Fruit fly (Drosophila melanogaster): Measurements from ENCODE around the gene CG17470.

Gene CG17470

dm6 chr2L:20643144-20643543 lies at the start of gene CG17470:
Gene CG17470, minus strand, starts transcription at chr2L:20643244.
- TF ChIP-seq CTCF (optimal IDR thresholded peaks at IDR 0.05) (no peak), CG8478 (optimal IDR thresholded peaks at IDR 0.05) (no peak)

DNA sequence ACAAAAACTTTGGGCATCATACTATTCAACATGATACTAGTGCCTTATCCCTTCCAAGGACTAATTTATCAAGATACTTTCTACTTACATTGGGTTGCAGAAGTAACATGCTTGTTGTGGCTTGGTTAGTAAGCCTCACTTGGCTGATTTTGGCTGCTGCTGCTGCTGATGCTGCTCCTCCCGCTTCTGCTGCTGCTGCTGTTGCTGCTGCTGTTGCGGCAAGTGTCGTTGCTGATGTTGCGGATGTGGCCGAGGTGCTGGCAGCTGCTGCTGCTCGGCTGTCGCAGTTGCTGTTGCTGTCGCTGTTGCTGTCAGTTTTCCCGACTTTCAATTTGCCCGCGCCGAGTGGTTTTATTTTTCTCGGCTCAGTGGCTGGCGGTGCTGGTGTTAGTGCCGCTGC lies 47.0 kb upstream of the CG17470 start:
- no peak for TF ChIP-seq CG8478 (optimal IDR thresholded peaks at IDR 0.05)
- no peak for TF ChIP-seq CTCF (optimal IDR thresholded peaks at IDR 0.05)

DNA sequence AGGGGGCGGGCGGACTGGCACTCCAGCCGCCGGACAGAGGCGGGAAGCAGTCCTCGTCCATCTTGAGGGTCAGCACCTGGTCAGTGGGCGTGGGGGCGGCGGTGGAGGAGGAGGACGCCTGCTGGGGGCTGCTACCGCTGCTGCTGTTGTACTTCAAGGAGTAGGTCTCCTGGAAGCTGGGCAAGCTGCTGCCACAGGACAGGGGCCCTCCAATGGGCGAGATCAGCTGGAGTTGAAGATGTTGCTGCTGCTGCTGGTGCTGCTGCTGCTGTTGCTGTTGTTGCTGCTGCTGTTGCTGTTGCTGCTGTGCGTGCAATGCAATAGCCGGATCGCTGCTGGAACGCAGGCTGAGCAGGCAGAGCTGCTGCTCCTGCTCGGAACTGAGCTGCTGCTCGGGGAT lies 45.7 kb upstream of the CG17470 start:
- TF ChIP-seq CG8478 (optimal IDR thresholded peaks at IDR 0.05) (no peak), CTCF (optimal IDR thresholded peaks at IDR 0.05) (no peak)

dm6 chr2L:20682136-20682733 lies 39.2 kb upstream of the CG17470 start, which contains the start of gene CG2617:
Gene CG2617, plus strand, starts transcription at chr2L:20682368.
- TF ChIP-seq CTCF (optimal IDR thresholded peaks at IDR 0.05) (no peak), CG8478 (optimal IDR thresholded peaks at IDR 0.05) (no peak)

DNA sequence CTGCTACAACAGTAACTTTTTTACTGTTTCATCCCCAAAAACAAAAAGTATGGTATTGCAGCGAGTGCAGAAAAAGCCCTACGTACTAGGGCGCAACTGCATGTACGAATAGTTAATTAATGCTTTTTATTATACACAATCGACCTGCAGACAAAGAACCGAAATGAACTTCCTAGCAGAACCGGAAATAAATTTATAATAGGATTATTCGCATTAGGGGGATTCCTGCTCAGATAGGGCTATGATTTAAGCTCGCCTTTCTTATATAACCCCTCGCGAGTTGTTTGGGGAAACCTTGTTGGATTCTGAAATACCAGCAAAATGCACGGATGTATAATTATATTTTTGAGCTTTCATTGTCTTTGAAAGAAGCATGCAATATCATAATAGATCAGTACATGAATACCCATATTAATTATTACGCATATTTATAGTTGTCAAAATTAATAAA lies 38.6 kb upstream of the CG17470 start, which contains the start of gene Cen:
TSS of gene Cen (minus strand) at position 199 of the 451 bp plus-strand sequence.
- TF ChIP-seq CTCF (optimal IDR thresholded peaks at IDR 0.05), result no peak
- no peak for TF ChIP-seq CG8478 (optimal IDR thresholded peaks at IDR 0.05)

DNA sequence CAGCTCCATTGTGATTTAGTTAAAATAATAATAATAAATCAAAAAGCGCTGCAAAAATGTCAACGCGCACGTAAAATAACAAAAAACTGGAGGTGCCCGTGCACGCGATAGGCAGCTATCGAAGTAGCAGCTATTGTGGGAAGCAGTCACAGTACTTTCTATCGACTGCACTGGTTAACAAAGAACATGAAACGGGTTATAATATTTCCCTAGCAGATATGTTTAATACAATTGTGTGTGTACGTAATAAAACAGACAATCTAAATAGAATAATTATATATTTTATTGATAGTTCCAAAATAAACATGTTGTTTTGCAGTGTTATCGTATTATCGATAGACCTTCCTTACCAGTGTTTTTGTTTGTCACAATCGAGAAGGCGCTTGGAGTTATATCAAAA lies 32.8 kb upstream of the CG17470 start, which contains the start of the genes CG31678 and IKKepsilon:
TSS of gene CG31678 (minus strand) at position 67 of the 400 bp plus-strand sequence.
TSS of gene IKKepsilon (plus strand) at position 171 of the 400 bp plus-strand sequence.
- TF ChIP-seq CTCF (optimal IDR thresholded peaks at IDR 0.05) (no peak), CG8478 (optimal IDR thresholded peaks at IDR 0.05) (no peak)

DNA sequence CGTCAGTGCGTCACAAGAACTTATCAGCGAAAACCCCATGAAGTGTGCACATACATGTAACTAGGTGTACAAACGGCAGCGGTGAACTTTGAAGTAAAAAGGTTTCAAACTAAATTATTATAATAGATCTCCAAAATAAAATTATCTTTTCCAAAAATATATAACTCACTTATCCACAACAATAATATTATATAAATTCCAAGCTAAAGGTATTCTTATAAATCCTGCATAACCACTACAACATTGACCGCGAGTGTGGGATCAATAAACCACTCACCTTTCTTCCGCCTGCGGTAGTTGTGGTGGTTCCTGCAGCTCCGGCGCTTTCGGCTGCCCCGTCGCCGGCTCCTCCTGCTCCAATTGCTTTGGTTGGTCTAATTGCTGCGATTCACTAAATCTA lies 31.7 kb upstream of the CG17470 start:
- TF ChIP-seq CTCF (optimal IDR thresholded peaks at IDR 0.05) (no peak), CG8478 (optimal IDR thresholded peaks at IDR 0.05) (no peak)

- TF ChIP-seq CTCF (optimal IDR thresholded peaks at IDR 0.05) (no peak), CG8478 (optimal IDR thresholded peaks at IDR 0.05) (no peak)
Measured at dm6 chr2L:20673737-20674461, 30.9 kb upstream of the CG17470 start.

dm6 chr2L:20671212-20671611 lies 28.2 kb upstream of the CG17470 start:
- no peak for TF ChIP-seq CG8478 (optimal IDR thresholded peaks at IDR 0.05)
- TF ChIP-seq CTCF (optimal IDR thresholded peaks at IDR 0.05), result no peak

dm6 chr2L:20664428-20664827 lies 21.4 kb upstream of the CG17470 start:
- TF ChIP-seq CG8478 (optimal IDR thresholded peaks at IDR 0.05) (no peak), CTCF (optimal IDR thresholded peaks at IDR 0.05) (no peak)

DNA sequence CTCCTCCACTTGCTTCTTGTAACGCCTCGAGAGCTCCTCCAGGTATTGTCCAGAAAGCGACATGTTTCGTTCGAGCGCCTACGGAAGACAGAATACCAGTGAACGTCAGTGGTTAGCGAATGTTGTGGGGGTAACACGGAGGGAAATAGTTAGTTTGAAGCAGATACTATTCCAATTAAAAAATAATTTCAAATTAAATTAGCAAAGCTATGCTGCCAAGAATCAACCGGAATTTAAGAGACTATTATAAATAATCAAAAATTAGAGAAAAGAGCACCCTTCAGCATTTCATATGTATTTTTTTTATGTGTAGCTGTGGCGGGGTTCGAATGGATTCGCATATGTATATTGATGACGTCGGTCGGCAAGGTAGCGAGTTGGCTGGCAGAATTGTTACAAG lies 18.0 kb upstream of the CG17470 start:
- TF ChIP-seq CTCF (optimal IDR thresholded peaks at IDR 0.05) (no peak), CG8478 (optimal IDR thresholded peaks at IDR 0.05) (no peak)

DNA sequence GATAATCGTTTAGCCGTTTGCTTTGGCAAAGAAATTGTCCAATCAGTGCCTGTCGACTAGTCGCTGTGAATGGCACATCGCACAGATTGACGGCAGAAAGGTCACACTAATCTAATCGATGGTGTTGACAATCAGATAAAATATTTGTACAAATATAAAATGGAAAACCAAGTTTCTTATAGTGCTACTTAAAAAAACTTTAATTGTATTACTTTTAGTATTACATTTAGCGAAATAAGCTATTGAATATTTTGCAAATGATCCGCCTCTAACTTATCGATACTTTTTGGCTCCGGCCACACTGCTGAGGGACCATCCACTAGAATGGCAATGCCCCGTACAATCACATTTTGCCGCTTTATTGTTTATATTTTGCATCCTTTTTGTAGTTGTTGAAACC lies 13.1 kb upstream of the CG17470 start, which contains the start of the genes brun and CG2614:
TSS of gene brun (minus strand) at position 69 of the 400 bp plus-strand sequence.
TSS of gene CG2614 (plus strand) at position 317 of the 400 bp plus-strand sequence.
- no peak for TF ChIP-seq CG8478 (optimal IDR thresholded peaks at IDR 0.05)
- no peak for TF ChIP-seq CTCF (optimal IDR thresholded peaks at IDR 0.05)

DNA sequence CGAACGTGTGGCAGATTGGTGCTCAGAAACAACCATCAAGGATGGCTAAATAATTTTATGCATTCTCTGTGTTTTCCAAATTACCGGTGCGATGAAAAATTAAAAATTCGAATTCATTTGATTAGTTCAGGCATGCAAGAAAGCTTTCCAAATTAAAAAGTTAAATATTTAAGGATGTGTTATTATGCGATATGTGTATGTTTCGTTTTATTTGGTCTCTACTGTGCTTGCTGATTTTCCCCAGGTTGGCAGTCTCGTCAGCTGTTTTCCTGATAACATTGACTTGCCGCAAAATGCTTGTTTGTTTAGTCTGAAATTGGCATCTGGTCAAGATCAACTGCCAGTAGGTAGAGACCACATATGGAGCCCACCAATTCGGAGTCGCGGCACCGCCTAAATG lies 6.8 kb upstream of the CG17470 start, which contains the start of gene CG2611:
TSS of gene CG2611 (plus strand) at position 299 of the 400 bp plus-strand sequence.
- TF ChIP-seq CG8478 (optimal IDR thresholded peaks at IDR 0.05) (no peak), CTCF (optimal IDR thresholded peaks at IDR 0.05) (no peak)

dm6 chr2L:20648612-20649011 lies 5.6 kb upstream of the CG17470 start, which contains the start of gene CG18810:
Gene CG18810, plus strand, starts transcription at chr2L:20648912.
- TF ChIP-seq CG8478 (optimal IDR thresholded peaks at IDR 0.05), result no peak
- no peak for TF ChIP-seq CTCF (optimal IDR thresholded peaks at IDR 0.05)

- TF ChIP-seq CTCF (optimal IDR thresholded peaks at IDR 0.05) (peak in 1 of 2 experiments; percentile 26), CG8478 (optimal IDR thresholded peaks at IDR 0.05) (no peak)
Measured at dm6 chr2L:20647240-20647908, 4.3 kb upstream of the CG17470 start.

Data from S2 (cell line).